Worm (Caenorhabditis elegans) whole organism, early embryonic: ENCODE measurements around the gene Y1B5A.1.

Experiments
- B0310.2 ChIP-seq: sonication (generic microtip); optimal IDR thresholded peaks from 2 replicates; lab custom pipeline; 2016; ENCODE audit warnings: mild to moderate bottlenecking, missing genetic modification characterization, missing compliant biosample characterization
- F13C5.2 ChIP-seq: sonication (generic microtip); optimal IDR thresholded peaks from 2 replicates; lab custom pipeline; 2017; ENCODE audit warnings: mild to moderate bottlenecking, missing genetic modification characterization, inconsistent platforms, missing compliant biosample characterization
- aly-1 ChIP-seq: sonication (generic microtip); optimal IDR thresholded peaks from 2 replicates; lab custom pipeline; 2016; ENCODE audit warnings: missing genetic modification characterization, missing compliant biosample characterization
- ama-1 ChIP-seq: fragments of 150-350 bp; optimal IDR thresholded peaks from 2 replicates; lab custom pipeline; 2014
- ceh-13 ChIP-seq: fragments of 200-800 bp; sonication (Bioruptor generic); optimal IDR thresholded peaks from 2 replicates; lab custom pipeline; 2018; ENCODE audit warnings: mild to moderate bottlenecking, missing genetic modification characterization, missing compliant biosample characterization
- ceh-36 ChIP-seq: sonication (generic microtip); optimal IDR thresholded peaks from 2 replicates; lab custom pipeline; 2016; ENCODE audit warnings: missing genetic modification characterization, inconsistent platforms, missing compliant biosample characterization
- ets-7 ChIP-seq: sonication (generic microtip); optimal IDR thresholded peaks from 2 replicates; lab custom pipeline; 2016; ENCODE audit warnings: missing genotype, missing genetic modification characterization, missing compliant biosample characterization
- hmbx-1 ChIP-seq: sonication (generic microtip); optimal IDR thresholded peaks from 2 replicates; lab custom pipeline; 2016; ENCODE audit warnings: mild to moderate bottlenecking, missing genetic modification characterization, missing compliant biosample characterization
- hmg-4 ChIP-seq: fragments of 200-800 bp; sonication (Bioruptor generic); optimal IDR thresholded peaks from 2 replicates; lab custom pipeline; 2018; ENCODE audit warnings: mild to moderate bottlenecking, missing genetic modification characterization, missing compliant biosample characterization
- hnd-1 ChIP-seq: sonication (generic microtip); optimal IDR thresholded peaks from 2 replicates; lab custom pipeline; 2016; ENCODE audit warnings: missing genetic modification characterization, missing compliant biosample characterization
- scrt-1 ChIP-seq: fragments of 200-800 bp; sonication (Bioruptor generic); IDR thresholded peaks from 2 replicates; pipeline ENCODE4 v1.3.6; 2022; ENCODE audit warnings: missing genetic modification characterization, missing compliant biosample characterization
- sea-1 ChIP-seq: fragments of 200-800 bp; sonication (Bioruptor generic); conservative IDR thresholded peaks from 2 replicates; pipeline ENCODE4 v1.3.6; 2022; ENCODE audit warnings: missing genetic modification characterization, missing compliant biosample characterization
- tra-4 ChIP-seq: sonication (generic microtip); optimal IDR thresholded peaks from 2 replicates; lab custom pipeline; 2017; ENCODE audit warnings: missing genetic modification characterization, missing compliant biosample characterization

ce11 chrX:7066003-7066402 is 19.2 kb upstream of the Y1B5A.1 start:
- no peak for TF ChIP-seq scrt-1 (GFP tag; lab: Robert Waterston, UW)
- no peak for TF ChIP-seq ama-1 (lab: Kevin White, UChicago)
- no peak for TF ChIP-seq ceh-13 (GFP tag; lab: Kevin White, UChicago)
- TF ChIP-seq hmbx-1 (tag; lab: Kevin White, UChicago) = no peak
- no peak for TF ChIP-seq ets-7
- TF ChIP-seq ceh-36 (tag; lab: Kevin White, UChicago) = no peak
- no peak for TF ChIP-seq F13C5.2 (tag; lab: Kevin White, UChicago)
- no peak for TF ChIP-seq B0310.2 (tag; lab: Kevin White, UChicago)
- TF ChIP-seq hnd-1 (tag; lab: Kevin White, UChicago) = no peak
- no peak for TF ChIP-seq aly-1
- TF ChIP-seq sea-1 (GFP tag; lab: Robert Waterston, UW) = no peak
- TF ChIP-seq tra-4 (tag; lab: Kevin White, UChicago) = no peak
- TF ChIP-seq hmg-4 (GFP tag; lab: Kevin White, UChicago) = no peak
